Fruit fly (Drosophila melanogaster) whole organism, embryonic: Measurements from ENCODE around the gene CG1965.
A peak's percentile ranks its signal among the peaks of the same experiment; 100 is the strongest.

ENCODE experiments used
- Ada2b ChIP-seq: fragments of 200-800 bp; sonication (Bioruptor generic); IDR thresholded peaks from 2 replicates; pipeline ENCODE4 v1.3.6; 2022; ENCODE audit warnings: missing biosample characterization, missing genetic modification characterization
- CG17385 ChIP-seq: fragments of 200-800 bp; sonication (Bioruptor generic); optimal IDR thresholded peaks from 3 replicates; lab custom pipeline; 2018; ENCODE audit warnings: missing biosample characterization, mild to moderate bottlenecking, missing genetic modification characterization
- Dll ChIP-seq: fragments of 200-800 bp; sonication (Bioruptor generic); IDR thresholded peaks from 4 replicates; pipeline ENCODE4 v1.3.6; 2022; ENCODE audit warnings: missing biosample characterization, missing genetic modification characterization; ENCODE audit not compliant: partially characterized antibody
- amos ChIP-seq: fragments of 200-800 bp; sonication (Bioruptor generic); IDR thresholded peaks from 2 replicates; pipeline ENCODE4 v1.3.6; 2022; ENCODE audit warnings: missing biosample characterization, missing genetic modification characterization; ENCODE audit not compliant: partially characterized antibody
- vnd ChIP-seq: fragments of 200-800 bp; sonication (Bioruptor generic); IDR thresholded peaks from 3 replicates; pipeline ENCODE4 v1.3.6; 2022; ENCODE audit warnings: missing biosample characterization, missing genetic modification characterization; ENCODE audit not compliant: partially characterized antibody
- yki ChIP-seq: fragments of >200 bp; optimal IDR thresholded peaks from 3 replicates; lab custom pipeline; 2018

- TF ChIP-seq Dll (GFP tag; lab: Robert Waterston, UW) (peak; percentile 75), amos (GFP tag; lab: Robert Waterston, UW) (peak; percentile 81), Ada2b (no peak), CG17385 (GFP tag; lab: Kevin White, UChicago) (no peak), vnd (GFP tag; lab: Robert Waterston, UW) (peak; percentile 59), yki (no peak)
Measured at dm6 chr3R:7091904-7092303, 24.7 kb downstream of the CG1965 start.
